Worm (Caenorhabditis elegans): ENCODE measurements around the gene tag-297.

The tag-297 gene

DNA sequence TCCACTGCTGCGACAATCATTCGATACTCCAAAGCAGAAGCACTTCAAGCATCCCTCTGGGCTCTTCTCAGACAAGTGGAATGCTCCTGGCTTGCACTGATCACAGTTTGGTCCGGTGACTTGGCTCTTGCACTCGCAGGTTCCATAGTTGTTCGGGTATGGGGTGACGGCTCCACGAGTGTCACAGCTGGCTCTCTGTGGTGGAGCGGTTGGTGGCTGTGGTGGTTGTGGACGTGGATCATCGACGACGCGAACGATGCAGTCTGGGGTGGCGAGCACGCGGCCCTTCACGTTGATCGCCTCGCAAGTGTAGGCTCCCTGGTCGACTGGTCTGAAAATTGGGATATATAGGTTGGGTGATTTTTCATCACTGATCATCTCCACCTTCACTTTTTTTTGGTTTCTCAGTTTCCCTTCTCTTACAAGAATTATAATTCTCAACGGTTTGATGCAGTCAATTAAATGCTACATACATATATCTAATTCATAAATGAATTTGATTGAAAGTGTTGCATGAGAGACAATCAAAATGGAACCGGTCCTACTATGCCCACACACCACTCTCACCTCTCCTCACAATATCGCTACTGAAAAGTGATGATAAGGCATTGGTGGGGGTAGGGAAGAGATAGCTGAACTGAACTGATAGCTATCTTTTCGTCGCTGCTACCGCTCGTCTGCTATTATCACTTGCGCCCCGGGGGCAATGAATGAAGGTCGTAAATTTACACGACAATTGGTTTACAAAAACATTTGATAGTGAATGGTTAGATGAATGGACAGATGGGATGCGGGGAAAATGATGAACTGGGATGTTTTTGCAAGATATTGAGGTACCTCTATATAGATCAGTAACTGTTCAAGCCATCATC lies 37.5 kb downstream of the tag-297 start (continued):
- TF ChIP-seq nhr-6 (tag; optimal IDR thresholded peaks at IDR 0.05) (no peak), dmd-6 (GFP tag; IDR thresholded peaks at IDR 0.05) (no peak), nhr-10 (tag; optimal IDR thresholded peaks at IDR 0.05) (no peak), fkh-10 (GFP tag; optimal IDR thresholded peaks at IDR 0.05) (no peak), Y5F2A.4 (GFP tag; optimal IDR thresholded peaks at IDR 0.05) (no peak), gei-8 (GFP tag; optimal IDR thresholded peaks at IDR 0.05) (no peak), mxl-2 (GFP tag; conservative IDR thresholded peaks at IDR 0.05) (no peak), R02D3.7 (tag; optimal IDR thresholded peaks at IDR 0.05) (no peak), Y105C5A.15 (GFP tag; IDR thresholded peaks at IDR 0.05) (no peak), daf-8 (GFP tag; IDR thresholded peaks at IDR 0.05) (no peak), ceh-44 (GFP tag; IDR thresholded peaks at IDR 0.05) (no peak), nhr-28 (tag; optimal IDR thresholded peaks at IDR 0.05) (peak; percentile 32), duxl-1 (tag; optimal IDR thresholded peaks at IDR 0.05; ENCODE audit: poor library complexity) (no peak), unc-39 (tag; optimal IDR thresholded peaks at IDR 0.05) (no peak), attf-4 (tag; optimal IDR thresholded peaks at IDR 0.05) (no peak), mxl-3 (GFP tag; optimal IDR thresholded peaks at IDR 0.05) (peak; percentile 71), nhr-111 (GFP tag; optimal IDR thresholded peaks at IDR 0.05) (no peak), zfp-3 (GFP tag; conservative IDR thresholded peaks at IDR 0.05) (no peak), lir-3 (tag; optimal IDR thresholded peaks at IDR 0.05) (no peak), hmg-1.1 (GFP tag; IDR thresholded peaks at IDR 0.05) (no peak), mes-2 (tag; optimal IDR thresholded peaks at IDR 0.05; ENCODE audit: poor library complexity, severe bottlenecking) (peak; percentile 33), dmd-9 (GFP tag; IDR thresholded peaks at IDR 0.05) (no peak), lin-39 (tag; optimal IDR thresholded peaks at IDR 0.05) (no peak), unc-130 (GFP tag; optimal IDR thresholded peaks at IDR 0.05) (no peak), rbr-2 (tag; optimal IDR thresholded peaks at IDR 0.05) (no peak), egl-43 (GFP tag; IDR thresholded peaks at IDR 0.05) (0 out of 2 replicates have a peak, but pooled peaks have one; percentile 57), cey-2 (tag; optimal IDR thresholded peaks at IDR 0.05; ENCODE audit: borderline replicate concordance, insufficient read depth) (no peak), T20F7.1 (GFP tag; optimal IDR thresholded peaks at IDR 0.05) (no peak), nhr-237 (tag; optimal IDR thresholded peaks at IDR 0.05) (no peak), zfp-2 (tag; optimal IDR thresholded peaks at IDR 0.05) (no peak), ces-1 (GFP tag; optimal IDR thresholded peaks at IDR 0.05) (no peak), nhr-102 (tag; optimal IDR thresholded peaks at IDR 0.05) (no peak), php-3 (GFP tag; IDR thresholded peaks at IDR 0.05) (no peak), madf-9 (GFP tag; conservative IDR thresholded peaks at IDR 0.05) (no peak), T26A8.4 (GFP tag; IDR thresholded peaks at IDR 0.05) (no peak), saeg-2 (GFP tag; IDR thresholded peaks at IDR 0.05) (no peak)

ce11 chrII:14666274-14666673 lies 38.8 kb downstream of the tag-297 start:
- TF ChIP-seq F49E8.2 (tag; optimal IDR thresholded peaks at IDR 0.05; ENCODE audit: borderline replicate concordance): no peak
- peak in 1 of 2 experiments; percentile 90 for TF ChIP-seq unc-62 (GFP tag; optimal IDR thresholded peaks at IDR 0.05 in 1 of 2)
- no peak for TF ChIP-seq unc-62 (tag; optimal IDR thresholded peaks at IDR 0.05)

Measured in whole organism, L4 larva.